Worm (Caenorhabditis elegans) whole organism, L2 larva: ENCODE results near the gene Y102E9.6.

Experiments
- C34F6.9 ChIP-seq: fragments of 150-350 bp; optimal IDR thresholded peaks from 2 replicates; lab custom pipeline; 2014; ENCODE audit warnings: missing biosample characterization, missing genetic modification characterization
- F13H6.1 ChIP-seq: sonication (generic microtip); optimal IDR thresholded peaks from 2 replicates; lab custom pipeline; 2016; ENCODE audit warnings: missing genetic modification characterization, missing compliant biosample characterization
- R02D3.7 ChIP-seq: fragments of 150-350 bp; optimal IDR thresholded peaks from 2 replicates; lab custom pipeline; 2014; ENCODE audit warnings: missing biosample characterization, missing genetic modification characterization
- Y55F3AM.14 ChIP-seq: fragments of 200-800 bp; sonication (Bioruptor generic); optimal IDR thresholded peaks from 2 replicates; lab custom pipeline; 2018; ENCODE audit warnings: mild to moderate bottlenecking, missing genetic modification characterization, missing compliant biosample characterization
- ZK546.5 ChIP-seq: sonication (generic microtip); optimal IDR thresholded peaks from 2 replicates; lab custom pipeline; 2017; ENCODE audit warnings: missing biosample characterization, missing genetic modification characterization
- alr-1 ChIP-seq: fragments of 150-350 bp; optimal IDR thresholded peaks from 2 replicates; lab custom pipeline; 2014; ENCODE audit warnings: missing biosample characterization, missing genetic modification characterization
- aly-2 ChIP-seq: fragments of 150-350 bp; optimal IDR thresholded peaks from 2 replicates; lab custom pipeline; 2014; ENCODE audit warnings: missing biosample characterization, missing genetic modification characterization
- ama-1 ChIP-seq: fragments of 150-350 bp; optimal IDR thresholded peaks from 2 replicates; lab custom pipeline; 2018; ENCODE audit warnings: inconsistent platforms
- blmp-1 ChIP-seq: sonication (generic microtip); optimal IDR thresholded peaks from 2 replicates; lab custom pipeline; 2017; ENCODE audit warnings: missing genetic modification characterization, mild to moderate bottlenecking, missing compliant biosample characterization, antibody characterized with exemption, moderate library complexity; ENCODE audit not compliant: insufficient read depth
- ceh-16 ChIP-seq: fragments of 150-350 bp; optimal IDR thresholded peaks from 2 replicates; lab custom pipeline; 2014; ENCODE audit warnings: missing biosample characterization, missing genetic modification characterization
- ceh-82 ChIP-seq: fragments of 150-350 bp; optimal IDR thresholded peaks from 2 replicates; lab custom pipeline; 2014; ENCODE audit warnings: missing biosample characterization, missing genetic modification characterization
- crh-2 ChIP-seq: sonication (generic microtip); optimal IDR thresholded peaks from 2 replicates; lab custom pipeline; 2017; ENCODE audit warnings: missing biosample characterization, missing genetic modification characterization
- dmd-4 ChIP-seq: sonication (generic microtip); optimal IDR thresholded peaks from 2 replicates; lab custom pipeline; 2017; ENCODE audit warnings: missing biosample characterization, missing genetic modification characterization
- egl-27 ChIP-seq: sonication (generic microtip); optimal IDR thresholded peaks from 3 replicates; lab custom pipeline; 2017; ENCODE audit warnings: missing biosample characterization, missing genetic modification reagents, missing genetic modification characterization
- elt-1 ChIP-seq: fragments of 150-350 bp; optimal IDR thresholded peaks from 2 replicates; lab custom pipeline; 2014; ENCODE audit warnings: missing biosample characterization, missing genetic modification characterization
- elt-3 ChIP-seq: sonication (generic microtip); optimal IDR thresholded peaks from 2 replicates; lab custom pipeline; 2017; ENCODE audit warnings: missing biosample characterization, missing genetic modification characterization
- fos-1 ChIP-seq: fragments of 150-350 bp; optimal IDR thresholded peaks from 2 replicates; lab custom pipeline; 2014; ENCODE audit warnings: missing biosample characterization, missing genetic modification characterization
- gmeb-1 ChIP-seq: fragments of 150-350 bp; optimal IDR thresholded peaks from 2 replicates; lab custom pipeline; 2014; ENCODE audit warnings: missing biosample characterization, missing genetic modification characterization
- lin-11 ChIP-seq: fragments of 150-350 bp; sonication (generic microtip); optimal IDR thresholded peaks from 2 replicates; lab custom pipeline; 2014; ENCODE audit warnings: missing biosample characterization, missing genetic modification characterization, inconsistent platforms, mixed read lengths
- lin-13 ChIP-seq: fragments of 150-350 bp; optimal IDR thresholded peaks from 2 replicates; lab custom pipeline; 2014; ENCODE audit warnings: missing biosample characterization, missing genetic modification reagents, missing genetic modification characterization
- lin-39 ChIP-seq: fragments of 150-350 bp; optimal IDR thresholded peaks from 2 replicates; lab custom pipeline; 2014; ENCODE audit warnings: missing biosample characterization, missing genetic modification reagents, missing genetic modification characterization
- lsy-2 ChIP-seq, 2 experiments: fragments of 150-350 bp in 1 of 2; sonication (generic microtip) in 1 of 2; optimal IDR thresholded peaks; 2 replicates each; lab custom pipeline; 2014 to 2017; ENCODE audit warnings: missing biosample characterization in 2 of 2, missing genetic modification characterization in 2 of 2
- mab-5 ChIP-seq: fragments of 150-350 bp; optimal IDR thresholded peaks from 2 replicates; lab custom pipeline; 2014; ENCODE audit warnings: missing biosample characterization, missing genetic modification characterization
- mbf-1 ChIP-seq: sonication (generic microtip); optimal IDR thresholded peaks from 2 replicates; lab custom pipeline; 2017; ENCODE audit warnings: missing biosample characterization, missing genetic modification characterization
- mdl-1 ChIP-seq, 2 experiments: fragments of 150-350 bp in 1 of 2; sonication (generic microtip) in 1 of 2; optimal IDR thresholded peaks; 2 replicates each; lab custom pipeline; 2017; ENCODE audit warnings: missing biosample characterization in 2 of 2, missing genetic modification characterization in 2 of 2
- nhr-10 ChIP-seq: sonication (generic microtip); optimal IDR thresholded peaks from 2 replicates; lab custom pipeline; 2017; ENCODE audit warnings: missing biosample characterization, missing genetic modification characterization
- nhr-11 ChIP-seq: fragments of 150-350 bp; optimal IDR thresholded peaks from 2 replicates; lab custom pipeline; 2014; ENCODE audit warnings: missing biosample characterization, missing genetic modification characterization
- nhr-12 ChIP-seq: fragments of 150-350 bp; optimal IDR thresholded peaks from 2 replicates; lab custom pipeline; 2014; ENCODE audit warnings: missing biosample characterization, missing genetic modification characterization
- nhr-129 ChIP-seq: fragments of 150-350 bp; optimal IDR thresholded peaks from 2 replicates; lab custom pipeline; 2014; ENCODE audit warnings: missing biosample characterization, missing genetic modification characterization
- nhr-21 ChIP-seq: fragments of 150-350 bp; optimal IDR thresholded peaks from 2 replicates; lab custom pipeline; 2014; ENCODE audit warnings: missing biosample characterization, missing genetic modification characterization
- nhr-23 ChIP-seq: fragments of 150-350 bp; optimal IDR thresholded peaks from 2 replicates; lab custom pipeline; 2014; ENCODE audit warnings: missing biosample characterization, missing genetic modification reagents, missing genetic modification characterization
- nhr-237 ChIP-seq: fragments of 150-350 bp; optimal IDR thresholded peaks from 2 replicates; lab custom pipeline; 2014; ENCODE audit warnings: missing biosample characterization, missing genetic modification characterization
- nhr-25 ChIP-seq: fragments of 150-350 bp; sonication (generic microtip); optimal IDR thresholded peaks from 3 replicates; lab custom pipeline; 2014; ENCODE audit warnings: missing biosample characterization, missing genetic modification characterization
- nhr-6 ChIP-seq: fragments of 150-350 bp; optimal IDR thresholded peaks from 2 replicates; lab custom pipeline; 2014; ENCODE audit warnings: missing biosample characterization, missing genetic modification characterization
- nhr-77 ChIP-seq: fragments of 150-350 bp; optimal IDR thresholded peaks from 2 replicates; lab custom pipeline; 2014; ENCODE audit warnings: missing biosample characterization, missing genetic modification characterization
- peb-1 ChIP-seq: fragments of 150-350 bp; optimal IDR thresholded peaks from 2 replicates; lab custom pipeline; 2014; ENCODE audit warnings: missing biosample characterization, missing genetic modification characterization
- sem-4 ChIP-seq: fragments of 150-350 bp; optimal IDR thresholded peaks from 2 replicates; lab custom pipeline; 2014; ENCODE audit warnings: missing biosample characterization, missing genetic modification reagents, missing genetic modification characterization
- skn-1 ChIP-seq: sonication (generic microtip); optimal IDR thresholded peaks from 2 replicates; lab custom pipeline; 2017; ENCODE audit warnings: missing biosample characterization, missing genetic modification characterization
- sma-3 ChIP-seq: sonication (generic microtip); optimal IDR thresholded peaks from 2 replicates; lab custom pipeline; 2016; ENCODE audit warnings: missing genetic modification reagents, missing genetic modification characterization, missing compliant biosample characterization
- sma-9 ChIP-seq, 2 experiments: fragments of 150-350 bp in 1 of 2; sonication (generic microtip) in 1 of 2; optimal IDR thresholded peaks; 2 replicates each; lab custom pipeline; 2014 to 2016; ENCODE audit warnings: missing genetic modification characterization in 2 of 2, mild to moderate bottlenecking in 1 of 2, missing biosample characterization in 1 of 2, missing compliant biosample characterization in 1 of 2, missing genetic modification reagents in 1 of 2, moderate library complexity in 1 of 2
- snpc-4 ChIP-seq: fragments of 150-350 bp; optimal IDR thresholded peaks from 2 replicates; lab custom pipeline; 2014; ENCODE audit warnings: missing biosample characterization, missing genetic modification characterization
- unc-39 ChIP-seq: fragments of 150-350 bp; optimal IDR thresholded peaks from 2 replicates; lab custom pipeline; 2014; ENCODE audit warnings: missing biosample characterization, missing genetic modification characterization
- unc-55 ChIP-seq: fragments of 150-350 bp; sonication (generic microtip); optimal IDR thresholded peaks from 3 replicates; lab custom pipeline; 2014; ENCODE audit warnings: missing biosample characterization, missing genetic modification reagents, missing genetic modification characterization
- unc-62 ChIP-seq: fragments of 150-350 bp; optimal IDR thresholded peaks from 2 replicates; lab custom pipeline; 2014; ENCODE audit warnings: missing biosample characterization, missing genetic modification reagents, missing genetic modification characterization
- zag-1 ChIP-seq: fragments of 150-350 bp; optimal IDR thresholded peaks from 2 replicates; lab custom pipeline; 2014; ENCODE audit warnings: missing biosample characterization, missing genetic modification characterization
- ztf-1 ChIP-seq: fragments of 200-800 bp; sonication (Bioruptor generic); conservative IDR thresholded peaks from 2 replicates; pipeline ENCODE4 v1.3.6; 2022; ENCODE audit warnings: missing genetic modification characterization, missing compliant biosample characterization
- ztf-11 ChIP-seq: sonication (generic microtip); optimal IDR thresholded peaks from 2 replicates; lab custom pipeline; 2017; ENCODE audit warnings: missing biosample characterization, missing genetic modification characterization
- ztf-4 ChIP-seq: fragments of 150-350 bp; optimal IDR thresholded peaks from 2 replicates; lab custom pipeline; 2014; ENCODE audit warnings: missing biosample characterization, missing genetic modification characterization

The Y102E9.6 gene

DNA sequence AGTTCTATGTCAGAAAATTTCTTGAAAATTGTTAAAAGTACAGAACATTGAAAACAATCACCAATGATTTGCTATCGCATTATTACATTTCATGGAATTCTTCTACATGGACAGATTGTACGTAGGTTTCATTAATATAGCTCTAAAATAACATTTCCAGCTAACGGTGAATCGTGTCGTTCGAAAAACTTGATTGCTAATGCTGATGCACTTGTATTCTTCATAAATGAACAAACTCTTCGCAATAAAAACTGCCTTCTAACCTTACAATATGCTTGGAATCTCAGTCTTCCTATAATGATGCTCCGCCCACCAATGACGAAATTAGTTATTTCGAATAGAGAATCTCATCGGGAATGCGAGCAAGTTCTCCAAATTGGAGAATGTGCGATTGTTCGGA is 31.0 kb downstream of the Y102E9.6 start, which contains the start of gene F37A4.6:
TSS of gene F37A4.6 (plus strand) at position 301 of the 400 bp plus-strand sequence.
- no peak for TF ChIP-seq dmd-4 (tag; lab: Kevin White, UChicago)
- TF ChIP-seq unc-62 (GFP tag; lab: Kevin White, UChicago), result no peak
- TF ChIP-seq skn-1 (tag; lab: Kevin White, UChicago), result no peak
- no peak for TF ChIP-seq blmp-1 (tag; lab: Kevin White, UChicago)
- no peak for TF ChIP-seq lin-11 (tag; lab: Kevin White, UChicago)
- no peak for TF ChIP-seq nhr-21
- TF ChIP-seq lin-39, result no peak
- no peak for TF ChIP-seq fos-1 (tag; lab: Kevin White, UChicago)
- no peak for TF ChIP-seq mdl-1 (tag; optimal IDR thresholded peaks at IDR 0.05; lab: Kevin White, UChicago)
- no peak for TF ChIP-seq egl-27 (tag; lab: Kevin White, UChicago)
- no peak for TF ChIP-seq alr-1 (tag; lab: Kevin White, UChicago)
- TF ChIP-seq nhr-77 (tag; lab: Kevin White, UChicago), result no peak
- TF ChIP-seq Y55F3AM.14 (GFP tag; lab: Kevin White, UChicago), result no peak
- TF ChIP-seq nhr-11 (tag; lab: Kevin White, UChicago), result no peak
- TF ChIP-seq aly-2 (tag; lab: Kevin White, UChicago), result no peak
- no peak for TF ChIP-seq ztf-1 (GFP tag; lab: Robert Waterston, UW)
- TF ChIP-seq ceh-82 (tag; lab: Kevin White, UChicago), result no peak
- no peak for TF ChIP-seq peb-1 (tag; lab: Kevin White, UChicago)

DNA sequence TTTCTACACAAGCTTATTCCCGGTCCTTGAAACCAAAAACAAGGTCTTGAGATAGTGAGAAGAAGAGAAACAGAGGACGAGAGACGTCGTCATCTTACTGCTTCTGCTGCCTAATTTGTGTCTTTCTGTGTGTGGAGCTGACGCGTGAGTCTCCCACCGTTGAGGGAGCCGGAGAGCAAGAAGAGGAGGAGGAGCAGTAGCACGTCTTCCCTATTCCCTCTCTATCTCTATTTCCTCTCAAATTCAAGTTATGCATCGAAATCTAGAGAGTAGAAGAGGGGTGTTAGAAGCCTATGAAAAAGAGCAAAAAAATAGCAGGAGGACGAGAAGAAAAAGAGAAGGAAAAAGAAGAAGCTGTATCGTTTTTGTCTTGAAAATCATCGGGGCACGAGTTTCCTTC is 41.3 kb downstream of the Y102E9.6 start:
- no peak for TF ChIP-seq ama-1 (lab: Kevin White, UChicago)
- TF ChIP-seq nhr-237 (tag; lab: Kevin White, UChicago), result no peak
- TF ChIP-seq sma-3, result no peak
- peak; percentile 50 for TF ChIP-seq ztf-4
- no peak for TF ChIP-seq lin-39
- no peak for TF ChIP-seq nhr-12 (tag; lab: Kevin White, UChicago)
- peak; percentile 25 for TF ChIP-seq fos-1 (tag; lab: Kevin White, UChicago)
- TF ChIP-seq nhr-10 (tag; lab: Kevin White, UChicago), result no peak
- no peak for TF ChIP-seq dmd-4 (tag; lab: Kevin White, UChicago)
- TF ChIP-seq nhr-129 (tag; lab: Kevin White, UChicago), result peak; percentile 59
- no peak for TF ChIP-seq alr-1 (tag; lab: Kevin White, UChicago)
- TF ChIP-seq elt-3 (tag; lab: Kevin White, UChicago), result no peak
- no peak for TF ChIP-seq ceh-16 (tag; lab: Kevin White, UChicago)
- peak; percentile 26 for TF ChIP-seq sem-4
- TF ChIP-seq nhr-77 (tag; lab: Kevin White, UChicago), result no peak
- TF ChIP-seq ztf-11, result no peak
- TF ChIP-seq crh-2 (tag; lab: Kevin White, UChicago), result peak; percentile 50
- no peak for TF ChIP-seq egl-27 (tag; lab: Kevin White, UChicago)
- no peak for TF ChIP-seq mbf-1 (tag; lab: Kevin White, UChicago)
- peak; percentile 77 for TF ChIP-seq C34F6.9 (tag; lab: Kevin White, UChicago)
- TF ChIP-seq ZK546.5 (tag; lab: Kevin White, UChicago), result no peak
- no peak for TF ChIP-seq peb-1 (tag; lab: Kevin White, UChicago)
- no peak for TF ChIP-seq nhr-25 (tag; lab: Kevin White, UChicago)
- TF ChIP-seq lsy-2 (tag; optimal IDR thresholded peaks at IDR 0.05; lab: Kevin White, UChicago), result peak in 1 of 2 experiments; percentile 55
- TF ChIP-seq skn-1 (tag; lab: Kevin White, UChicago), result no peak
- TF ChIP-seq sma-9 (GFP tag; optimal IDR thresholded peaks at IDR 0.05; lab: Kevin White, UChicago), result peak; percentile 61
- TF ChIP-seq sma-9 (tag; optimal IDR thresholded peaks at IDR 0.05; lab: Kevin White, UChicago), result no peak
- TF ChIP-seq nhr-21, result no peak
- peak; percentile 25 for TF ChIP-seq snpc-4 (tag; lab: Kevin White, UChicago)
- peak; percentile 4 for TF ChIP-seq nhr-6 (tag; lab: Kevin White, UChicago)
- TF ChIP-seq aly-2 (tag; lab: Kevin White, UChicago), result no peak
- no peak for TF ChIP-seq R02D3.7 (tag; lab: Kevin White, UChicago)
- no peak for TF ChIP-seq Y55F3AM.14 (GFP tag; lab: Kevin White, UChicago)
- no peak for TF ChIP-seq elt-1 (tag; lab: Kevin White, UChicago)
- TF ChIP-seq unc-62 (GFP tag; lab: Kevin White, UChicago), result no peak
- no peak for TF ChIP-seq unc-39
- peak; percentile 15 for TF ChIP-seq mab-5 (tag; lab: Kevin White, UChicago)
- TF ChIP-seq unc-55 (GFP tag; lab: Kevin White, UChicago), result peak; percentile 75
- peak; percentile 21 for TF ChIP-seq F13H6.1 (tag; lab: Kevin White, UChicago)
- TF ChIP-seq lin-11 (tag; lab: Kevin White, UChicago), result peak; percentile 63
- TF ChIP-seq mdl-1 (tag; optimal IDR thresholded peaks at IDR 0.05; lab: Kevin White, UChicago), result peak; percentile 10 to 36
- TF ChIP-seq ztf-1 (GFP tag; lab: Robert Waterston, UW), result no peak
- peak; percentile 49 for TF ChIP-seq zag-1 (tag; lab: Kevin White, UChicago)
- TF ChIP-seq blmp-1 (tag; lab: Kevin White, UChicago), result no peak
- peak; percentile 46 for TF ChIP-seq lin-13 (GFP tag; lab: Kevin White, UChicago)
- no peak for TF ChIP-seq nhr-23 (tag; lab: Kevin White, UChicago)
- TF ChIP-seq nhr-11 (tag; lab: Kevin White, UChicago), result no peak
- no peak for TF ChIP-seq gmeb-1 (tag; lab: Kevin White, UChicago)
- no peak for TF ChIP-seq ceh-82 (tag; lab: Kevin White, UChicago)
